Fruit fly (Drosophila melanogaster) whole organism, embryonic: ENCODE measurements around the gene Or67a.

Experiments used
- Atf3 ChIP-seq: fragments of 200-800 bp; sonication (Bioruptor generic); optimal IDR thresholded peaks from 3 replicates; lab custom pipeline; 2016; ENCODE audit warnings: missing biosample characterization, missing genetic modification characterization
- B-H2 ChIP-seq: fragments of 200-800 bp; sonication (Bioruptor generic); optimal IDR thresholded peaks from 2 replicates; lab custom pipeline; 2018; ENCODE audit warnings: missing biosample characterization, mild to moderate bottlenecking, missing genetic modification characterization
- CG10267 ChIP-seq: fragments of 200-800 bp; sonication (Bioruptor generic); optimal IDR thresholded peaks from 2 replicates; lab custom pipeline; 2018; ENCODE audit warnings: missing biosample characterization, mild to moderate bottlenecking, missing genetic modification characterization, moderate library complexity
- CG10274 ChIP-seq: fragments of 200-800 bp; sonication (Bioruptor generic); optimal IDR thresholded peaks from 3 replicates; lab custom pipeline; 2017; ENCODE audit warnings: missing biosample characterization, mild to moderate bottlenecking, missing genetic modification characterization
- CG10543 ChIP-seq: fragments of 200-800 bp; sonication (Bioruptor generic); optimal IDR thresholded peaks from 3 replicates; lab custom pipeline; 2017; ENCODE audit warnings: missing biosample characterization, mild to moderate bottlenecking, missing genetic modification characterization, moderate library complexity
- CG10565 ChIP-seq: fragments of 200-800 bp; sonication (Bioruptor generic); optimal IDR thresholded peaks from 3 replicates; lab custom pipeline; 2016; ENCODE audit warnings: missing biosample characterization, mild to moderate bottlenecking, missing genetic modification characterization
- CG11504 ChIP-seq: fragments of 200-800 bp; sonication (Bioruptor generic); optimal IDR thresholded peaks from 3 replicates; lab custom pipeline; 2019; ENCODE audit warnings: missing biosample characterization, mild to moderate bottlenecking, missing genetic modification characterization, moderate library complexity
- CG12104 ChIP-seq: fragments of 200-800 bp; sonication (Bioruptor generic); optimal IDR thresholded peaks from 3 replicates; lab custom pipeline; 2016; ENCODE audit warnings: missing biosample characterization, missing genetic modification characterization
- CG12155 ChIP-seq: fragments of 200-800 bp; sonication (Bioruptor generic); optimal IDR thresholded peaks from 3 replicates; lab custom pipeline; 2016; ENCODE audit warnings: missing biosample characterization, missing genetic modification characterization
- CG13287 ChIP-seq: fragments of 200-800 bp; sonication (Bioruptor generic); IDR thresholded peaks from 2 replicates; pipeline ENCODE4 v1.3.6; 2022; ENCODE audit warnings: missing biosample characterization, missing genetic modification characterization; ENCODE audit not compliant: partially characterized antibody
- CG14710 ChIP-seq: fragments of 200-800 bp; sonication (Bioruptor generic); optimal IDR thresholded peaks from 3 replicates; lab custom pipeline; 2019; ENCODE audit warnings: missing biosample characterization, mild to moderate bottlenecking, missing genetic modification characterization, moderate library complexity
- CG1603 ChIP-seq: fragments of 200-800 bp; sonication (Bioruptor generic); optimal IDR thresholded peaks from 2 replicates; lab custom pipeline; 2019; ENCODE audit warnings: missing biosample characterization, mild to moderate bottlenecking, missing genetic modification characterization, moderate library complexity
- CG1832 ChIP-seq: fragments of 200-800 bp; sonication (Bioruptor generic); optimal IDR thresholded peaks from 2 replicates; lab custom pipeline; 2017; ENCODE audit warnings: missing biosample characterization, mild to moderate bottlenecking, missing genetic modification characterization, inconsistent platforms
- CG18599 ChIP-seq: fragments of 200-800 bp; sonication (Bioruptor generic); optimal IDR thresholded peaks from 3 replicates; lab custom pipeline; 2017; ENCODE audit warnings: missing biosample characterization, missing genetic modification characterization, mild to moderate bottlenecking, moderate library complexity, missing genetic modification reagents
- CG3163 ChIP-seq: fragments of 200-800 bp; sonication (Bioruptor generic); optimal IDR thresholded peaks from 3 replicates; lab custom pipeline; 2016; ENCODE audit warnings: missing biosample characterization, missing genetic modification characterization
- CG3838 ChIP-seq: fragments of 200-800 bp; sonication (Bioruptor generic); optimal IDR thresholded peaks from 3 replicates; lab custom pipeline; 2016; ENCODE audit warnings: missing biosample characterization, missing genetic modification characterization
- CG4820 ChIP-seq: fragments of 200-800 bp; sonication (Bioruptor generic); optimal IDR thresholded peaks from 3 replicates; lab custom pipeline; 2016; ENCODE audit warnings: missing biosample characterization, missing genetic modification characterization
- CG4854 ChIP-seq: fragments of 200-800 bp; sonication (Bioruptor generic); optimal IDR thresholded peaks from 2 replicates; lab custom pipeline; 2016; ENCODE audit warnings: missing biosample characterization, missing genetic modification characterization, inconsistent platforms
- CG8924 ChIP-seq: fragments of 200-800 bp; optimal IDR thresholded peaks from 3 replicates; lab custom pipeline; 2019; ENCODE audit warnings: missing biosample characterization, mild to moderate bottlenecking, missing genetic modification characterization, moderate library complexity
- CG9609 ChIP-seq: fragments of 200-800 bp; sonication (Bioruptor generic); optimal IDR thresholded peaks from 3 replicates; lab custom pipeline; 2016; ENCODE audit warnings: missing biosample characterization, missing genetic modification characterization
- CG9727 ChIP-seq: fragments of 200-800 bp; sonication (Bioruptor generic); optimal IDR thresholded peaks from 3 replicates; lab custom pipeline; 2017; ENCODE audit warnings: missing biosample characterization, mild to moderate bottlenecking, missing genetic modification characterization
- Elba2 ChIP-seq: fragments of 200-800 bp; sonication (Bioruptor generic); optimal IDR thresholded peaks from 3 replicates; lab custom pipeline; 2016; ENCODE audit warnings: missing biosample characterization, missing genetic modification characterization
- HmgZ ChIP-seq: fragments of 200-800 bp; sonication (Bioruptor generic); optimal IDR thresholded peaks from 2 replicates; lab custom pipeline; 2018; ENCODE audit warnings: missing biosample characterization, mild to moderate bottlenecking, missing genetic modification characterization
- MESR4 ChIP-seq: fragments of 200-800 bp; sonication (Bioruptor generic); optimal IDR thresholded peaks from 2 replicates; lab custom pipeline; 2018; ENCODE audit warnings: missing biosample characterization, mild to moderate bottlenecking, missing genetic modification characterization, moderate library complexity
- Max ChIP-seq: fragments of 200-800 bp; sonication (Bioruptor generic); optimal IDR thresholded peaks from 2 replicates; lab custom pipeline; 2016; ENCODE audit warnings: missing biosample characterization, mild to moderate bottlenecking, missing genetic modification characterization
- Opbp ChIP-seq: fragments of 200-800 bp; sonication (Bioruptor generic); IDR thresholded peaks from 3 replicates; pipeline ENCODE4 v1.3.6; 2022; ENCODE audit warnings: missing biosample characterization, missing genetic modification characterization; ENCODE audit not compliant: partially characterized antibody
- Optix ChIP-seq: fragments of 200-800 bp; sonication (Bioruptor generic); IDR thresholded peaks from 3 replicates; pipeline ENCODE4 v1.3.6; 2022; ENCODE audit warnings: missing biosample characterization, missing genetic modification characterization
- Rfx ChIP-seq: fragments of 200-800 bp; sonication (Bioruptor generic); IDR thresholded peaks from 2 replicates; pipeline ENCODE4 v1.3.6; 2022; ENCODE audit warnings: missing biosample characterization, missing genetic modification characterization
- Six4 ChIP-seq: fragments of 200-800 bp; sonication (Bioruptor generic); optimal IDR thresholded peaks from 2 replicates; lab custom pipeline; 2016; ENCODE audit warnings: missing biosample characterization, missing genetic modification characterization
- Vsx1 ChIP-seq: fragments of 200-800 bp; sonication (Bioruptor generic); optimal IDR thresholded peaks from 2 replicates; lab custom pipeline; 2017; ENCODE audit warnings: missing biosample characterization, mild to moderate bottlenecking, missing genetic modification characterization, missing genetic modification reagents
- bowl ChIP-seq: fragments of 200-800 bp; sonication (Bioruptor generic); IDR thresholded peaks from 2 replicates; pipeline ENCODE4 v1.3.6; 2022; ENCODE audit warnings: missing biosample characterization, missing genetic modification characterization
- crc ChIP-seq: fragments of 200-800 bp; sonication (Bioruptor generic); optimal IDR thresholded peaks from 2 replicates; lab custom pipeline; 2016; ENCODE audit warnings: missing biosample characterization, missing genetic modification characterization
- fd102C ChIP-seq: fragments of 200-800 bp; sonication (Bioruptor generic); optimal IDR thresholded peaks from 2 replicates; lab custom pipeline; 2018; ENCODE audit warnings: missing biosample characterization, mild to moderate bottlenecking, missing genetic modification characterization, moderate library complexity
- gfzf ChIP-seq: fragments of 200-800 bp; sonication (Bioruptor generic); optimal IDR thresholded peaks from 2 replicates; lab custom pipeline; 2016; ENCODE audit warnings: missing biosample characterization, mild to moderate bottlenecking, missing genetic modification characterization, moderate library complexity
- lilli ChIP-seq: fragments of 200-800 bp; sonication (Bioruptor generic); optimal IDR thresholded peaks from 3 replicates; lab custom pipeline; 2016; ENCODE audit warnings: missing biosample characterization, missing genetic modification characterization
- mirr ChIP-seq: fragments of 200-800 bp; sonication (Bioruptor generic); optimal IDR thresholded peaks from 3 replicates; lab custom pipeline; 2018; ENCODE audit warnings: missing biosample characterization, mild to moderate bottlenecking, missing genetic modification characterization
- nerfin-1 ChIP-seq: fragments of 200-800 bp; sonication (Bioruptor generic); optimal IDR thresholded peaks from 3 replicates; lab custom pipeline; 2019; ENCODE audit warnings: missing biosample characterization, mild to moderate bottlenecking, missing genetic modification characterization, moderate library complexity
- pho ChIP-seq: fragments of 200-800 bp; sonication (Bioruptor generic); optimal IDR thresholded peaks from 2 replicates; lab custom pipeline; 2016; ENCODE audit warnings: missing biosample characterization, missing genetic modification characterization
- ranshi ChIP-seq: fragments of 200-800 bp; sonication (Bioruptor generic); IDR thresholded peaks from 2 replicates; pipeline ENCODE4 v1.3.6; 2022; ENCODE audit warnings: missing biosample characterization, missing genetic modification characterization
- rib ChIP-seq: fragments of 200-800 bp; sonication (Bioruptor generic); IDR thresholded peaks from 2 replicates; pipeline ENCODE4 v1.3.6; 2022; ENCODE audit warnings: missing biosample characterization, missing genetic modification characterization
- schlank ChIP-seq: fragments of 200-800 bp; sonication (Bioruptor generic); optimal IDR thresholded peaks from 2 replicates; lab custom pipeline; 2018; ENCODE audit warnings: missing biosample characterization, mild to moderate bottlenecking, missing genetic modification characterization
- sd ChIP-seq: fragments of 200-800 bp; sonication (Bioruptor generic); optimal IDR thresholded peaks from 3 replicates; lab custom pipeline; 2018; ENCODE audit warnings: missing biosample characterization, mild to moderate bottlenecking, missing genetic modification characterization, moderate library complexity
- sob ChIP-seq: fragments of 200-800 bp; sonication (Bioruptor generic); IDR thresholded peaks from 2 replicates; pipeline ENCODE4 v1.3.6; 2022; ENCODE audit warnings: missing biosample characterization, missing genetic modification characterization
- sqz ChIP-seq: fragments of 200-800 bp; sonication (Bioruptor generic); optimal IDR thresholded peaks from 3 replicates; lab custom pipeline; 2018; ENCODE audit warnings: missing biosample characterization, mild to moderate bottlenecking, missing genetic modification characterization
- sug ChIP-seq: fragments of 200-800 bp; optimal IDR thresholded peaks from 2 replicates; lab custom pipeline; 2019; ENCODE audit warnings: missing biosample characterization, mild to moderate bottlenecking, missing genetic modification characterization, moderate library complexity
- tll ChIP-seq, 2 experiments: fragments of 200-800 bp in 1 of 2; fragments of >200 bp in 1 of 2; sonication (Bioruptor generic) in 1 of 2; optimal IDR thresholded peaks; 2 replicates each; lab custom pipeline; 2017 to 2019; ENCODE audit warnings: missing biosample characterization in 2 of 2, missing genetic modification characterization in 2 of 2, mild to moderate bottlenecking in 1 of 2, moderate library complexity in 1 of 2
- unc-4 ChIP-seq: fragments of 200-800 bp; sonication (Bioruptor generic); IDR thresholded peaks from 2 replicates; pipeline ENCODE4 v1.3.6; 2022; ENCODE audit warnings: missing biosample characterization, missing genetic modification characterization; ENCODE audit not compliant: partially characterized antibody
- usp ChIP-seq: fragments of >200 bp; optimal IDR thresholded peaks from 2 replicates; lab custom pipeline; 2017; ENCODE audit warnings: missing biosample characterization, missing genetic modification characterization

The Or67a gene

DNA sequence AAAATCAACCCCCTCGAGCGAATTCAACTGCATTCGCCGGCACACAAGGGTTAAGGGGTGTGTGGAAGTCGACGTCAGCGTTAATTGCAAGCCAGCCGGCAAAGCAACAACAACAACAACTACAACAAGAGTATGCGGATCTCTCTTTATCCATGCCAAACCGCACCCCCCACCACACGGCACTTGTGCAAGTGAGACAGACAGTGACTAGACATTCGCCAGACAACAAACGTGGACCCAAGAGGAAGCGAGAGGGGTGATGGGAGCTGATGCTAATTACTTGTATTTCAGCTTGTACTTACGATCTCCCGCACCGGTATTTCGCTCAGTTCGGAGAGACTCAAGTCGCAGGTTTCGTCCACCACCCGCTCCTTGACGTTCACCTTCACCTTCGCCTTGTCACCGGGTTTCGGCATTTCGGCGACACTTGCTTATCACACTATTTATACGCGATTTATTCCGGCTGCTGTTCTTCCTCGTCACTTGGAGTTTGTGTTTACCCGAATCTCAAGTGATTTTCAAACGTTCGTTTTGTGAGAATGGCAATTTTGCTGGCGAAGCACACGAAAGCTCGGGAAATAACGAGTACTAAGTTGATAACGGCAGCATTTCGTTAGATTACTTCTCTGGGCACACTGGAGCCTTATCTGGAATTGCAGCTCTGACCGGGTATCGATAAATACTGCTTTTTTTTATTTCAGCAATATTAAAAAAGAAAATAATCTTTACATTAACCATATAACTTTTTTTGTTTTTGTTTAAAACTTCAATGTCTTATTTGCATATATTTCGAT, 19.6 kb upstream of the Or67a start, which contains the start of gene CG3408 (continued):
- no peak for TF ChIP-seq schlank (tag; lab: Kevin White, UChicago)
- no peak for TF ChIP-seq Atf3 (GFP tag; lab: Kevin White, UChicago)
- peak; percentile 86 for TF ChIP-seq Vsx1 (GFP tag; lab: Kevin White, UChicago)
- peak; percentile 18 for TF ChIP-seq pho (GFP tag; lab: Kevin White, UChicago)
- TF ChIP-seq CG18599 (GFP tag; lab: Kevin White, UChicago), result peak; percentile 39
- TF ChIP-seq CG13287 (GFP tag; lab: Robert Waterston, UW), result peak; percentile 57; the same call in 1 of the 2 replicates
- TF ChIP-seq Optix (GFP tag; lab: Robert Waterston, UW), result 0 out of 3 replicates have a peak, but pooled peaks have one; percentile 11
- TF ChIP-seq fd102C (GFP tag; lab: Kevin White, UChicago), result peak; percentile 36
- TF ChIP-seq gfzf (GFP tag; lab: Kevin White, UChicago), result peak; percentile 94
- no peak for TF ChIP-seq CG10274
- peak; percentile 82 for TF ChIP-seq CG1832 (GFP tag; lab: Kevin White, UChicago)
- no peak for TF ChIP-seq usp (GFP tag; lab: Kevin White, UChicago)
- TF ChIP-seq tll (GFP tag; optimal IDR thresholded peaks at IDR 0.05; lab: Kevin White, UChicago), result no peak
- TF ChIP-seq sob (GFP tag; lab: Robert Waterston, UW), result 0 out of 2 replicates have a peak, but pooled peaks have one; percentile 14
- no peak for TF ChIP-seq crc
- TF ChIP-seq B-H2, result peak; percentile 23
- TF ChIP-seq ranshi (GFP tag; lab: Robert Waterston, UW), result 0 out of 2 replicates have a peak, but pooled peaks have one; percentile 8
- TF ChIP-seq CG14710 (tag; lab: Kevin White, UChicago), result peak; percentile 48
- peak; percentile 71 for TF ChIP-seq HmgZ (tag; lab: Kevin White, UChicago)
- peak; percentile 35 for TF ChIP-seq MESR4 (GFP tag; lab: Kevin White, UChicago)
- TF ChIP-seq Rfx (GFP tag; lab: Robert Waterston, UW), result no peak
- TF ChIP-seq sd (tag; lab: Kevin White, UChicago), result peak; percentile 23
- peak; percentile 8 for TF ChIP-seq CG3838 (GFP tag; lab: Kevin White, UChicago)
- peak; percentile 64 for TF ChIP-seq sqz (GFP tag; lab: Kevin White, UChicago)
- no peak for TF ChIP-seq CG10565 (GFP tag; lab: Kevin White, UChicago)
- TF ChIP-seq CG9727 (GFP tag; lab: Kevin White, UChicago), result no peak
- TF ChIP-seq CG4820 (GFP tag; lab: Kevin White, UChicago), result no peak
- 0 out of 3 replicates have a peak, but pooled peaks have one; percentile 7 for TF ChIP-seq Opbp
- peak; percentile 38 for TF ChIP-seq Max (GFP tag; lab: Kevin White, UChicago)
- TF ChIP-seq CG1603, result peak; percentile 67
- no peak for TF ChIP-seq CG9609 (GFP tag; lab: Kevin White, UChicago)
- peak; percentile 62 for TF ChIP-seq CG10543
- TF ChIP-seq nerfin-1 (tag; lab: Kevin White, UChicago), result peak; percentile 50
- peak; percentile 22 for TF ChIP-seq CG4854
- peak; percentile 43 for TF ChIP-seq CG8924 (tag; lab: Kevin White, UChicago)
- TF ChIP-seq CG10267 (tag; lab: Kevin White, UChicago), result peak; percentile 39
- TF ChIP-seq CG12155 (GFP tag; lab: Kevin White, UChicago), result peak; percentile 95
- TF ChIP-seq lilli, result no peak
- TF ChIP-seq mirr, result peak; percentile 55
- TF ChIP-seq Six4, result no peak
- TF ChIP-seq CG3163 (GFP tag; lab: Kevin White, UChicago), result no peak
- TF ChIP-seq Elba2 (GFP tag; lab: Kevin White, UChicago), result no peak
- peak; percentile 7 for TF ChIP-seq CG12104 (GFP tag; lab: Kevin White, UChicago)
- peak; percentile 52; the same call in 1 of the 2 replicates for TF ChIP-seq unc-4 (GFP tag; lab: Robert Waterston, UW)
- TF ChIP-seq rib (GFP tag; lab: Robert Waterston, UW), result 0 out of 2 replicates have a peak, but pooled peaks have one; percentile 24
- peak; percentile 59 for TF ChIP-seq sug (tag; lab: Kevin White, UChicago)
- TF ChIP-seq CG11504 (tag; lab: Kevin White, UChicago), result peak; percentile 18
- no peak for TF ChIP-seq bowl (GFP tag; lab: Robert Waterston, UW)
